Worm (Caenorhabditis elegans): Measurements from ENCODE around the gene srsx-37.
"Not testable (repeated sequence)": the region's sequence is repeated elsewhere in the genome, so short reads cannot be mapped to it uniquely, and the experiment has no call there.

srsx-37 gene

ce11 chrV:15223668-15224067, 35.3 kb downstream of the srsx-37 start, which contains the start of gene srw-24:
srw-24 (plus strand) TSS chrV:15223968.
- TF ChIP-seq skn-1 (tag; optimal IDR thresholded peaks at IDR 0.05) (no peak), swsn-7 (tag; optimal IDR thresholded peaks at IDR 0.05) (no peak), hlh-4 (tag; optimal IDR thresholded peaks at IDR 0.05) (no peak), unc-62 (GFP tag; optimal IDR thresholded peaks at IDR 0.05) (no peak), sptf-1 (tag; optimal IDR thresholded peaks at IDR 0.05) (no peak), hlh-17 (GFP tag; optimal IDR thresholded peaks at IDR 0.05; ENCODE audit: borderline replicate concordance) (no peak), ama-1 (optimal IDR thresholded peaks at IDR 0.05) (no peak), pax-3 (tag; optimal IDR thresholded peaks at IDR 0.05) (no peak), tbx-2 (tag; optimal IDR thresholded peaks at IDR 0.05) (no peak), blmp-1 (tag; optimal IDR thresholded peaks at IDR 0.05) (no peak), nhr-11 (tag; optimal IDR thresholded peaks at IDR 0.05) (no peak), snpc-4 (tag; optimal IDR thresholded peaks at IDR 0.05) (no peak), nhr-90 (tag; optimal IDR thresholded peaks at IDR 0.05; ENCODE audit: poor library complexity) (no peak), jun-1 (tag; optimal IDR thresholded peaks at IDR 0.05) (no peak)

- no peak for TF ChIP-seq efl-3 (GFP tag; optimal IDR thresholded peaks at IDR 0.05)
- no peak for TF ChIP-seq lir-3 (tag; optimal IDR thresholded peaks at IDR 0.05; ENCODE audit: poor library complexity)
- no peak for TF ChIP-seq lin-15B (tag; optimal IDR thresholded peaks at IDR 0.05)
- TF ChIP-seq alr-1 (tag; optimal IDR thresholded peaks at IDR 0.05; ENCODE audit: borderline replicate concordance): no peak
- no peak for TF ChIP-seq hlh-17 (GFP tag; optimal IDR thresholded peaks at IDR 0.05; ENCODE audit: borderline replicate concordance)
- no peak for TF ChIP-seq nhr-28 (tag; optimal IDR thresholded peaks at IDR 0.05)
- no peak for TF ChIP-seq dpl-1 (GFP tag; optimal IDR thresholded peaks at IDR 0.05)
- TF ChIP-seq nhr-90 (tag; optimal IDR thresholded peaks at IDR 0.05; ENCODE audit: poor library complexity): no peak
- no peak for TF ChIP-seq nhr-76 (tag; optimal IDR thresholded peaks at IDR 0.05)
These were observed 37.6 kb downstream of the srsx-37 start, which contains the start of gene irld-25 for ce11 chrV:15221330-15221729. irld-25 (plus strand) TSS chrV:15221630.

- TF ChIP-seq C34B4.2 (tag; optimal IDR thresholded peaks at IDR 0.05) (no peak), ztf-11 (tag; optimal IDR thresholded peaks at IDR 0.05) (no peak), fkh-8 (tag; optimal IDR thresholded peaks at IDR 0.05) (no peak), grh-1 (GFP tag; IDR thresholded peaks at IDR 0.05) (no peak), dpl-1 (GFP tag; optimal IDR thresholded peaks at IDR 0.05) (no peak), pag-3 (tag; optimal IDR thresholded peaks at IDR 0.05; ENCODE audit: borderline replicate concordance, insufficient read depth) (no peak), nhr-85 (tag) (no peak)
These were observed 42.2 kb downstream of the srsx-37 start, which contains the start of gene sri-25 for ce11 chrV:15216705-15217104. sri-25 (plus strand) TSS chrV:15217005.

DNA sequence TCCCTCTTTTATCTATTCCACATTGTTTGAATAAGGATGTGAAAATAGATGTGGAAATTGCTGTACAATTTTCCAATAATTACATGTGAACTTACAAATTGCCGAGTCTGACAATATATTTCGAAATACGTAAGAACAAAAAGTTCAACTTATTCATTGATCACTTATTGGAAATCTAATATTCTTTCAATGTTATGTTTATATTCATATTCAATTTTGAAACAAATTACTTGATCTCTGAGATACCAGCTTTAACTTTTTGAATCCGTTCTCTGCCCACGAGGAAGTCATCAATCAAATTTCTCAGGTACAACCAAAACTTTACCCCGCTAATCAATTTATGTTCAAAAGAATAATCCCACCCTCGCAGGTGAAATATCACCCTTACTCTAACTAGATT, 43.8 kb downstream of the srsx-37 start, which contains the start of gene sri-26:
Gene sri-26 (plus strand): TSS at position 301 of the 400 bp plus-strand sequence.
- not testable (repeated sequence) for TF ChIP-seq zag-1, nhr-11, hlh-4 (tag; optimal IDR thresholded peaks at IDR 0.05)

ce11 chrV:15211869-15212268, 47.1 kb downstream of the srsx-37 start, which contains the start of gene sri-24:
sri-24 (plus strand) TSS chrV:15212169.
- TF ChIP-seq elt-3, C04F5.9, dsc-1 (tag; optimal IDR thresholded peaks at IDR 0.05): not testable (repeated sequence)

- TF ChIP-seq ceh-88 (GFP tag; IDR thresholded peaks at IDR 0.05); mep-1 (tag; optimal IDR thresholded peaks at IDR 0.05); elt-2 (tag; optimal IDR thresholded peaks at IDR 0.05): not testable (repeated sequence)
These were observed 51.3 kb downstream of the srsx-37 start, which contains the start of gene C41G6.12 for ce11 chrV:15207681-15208080. C41G6.12 (minus strand) TSS chrV:15207781.

Measured in whole organism, L1 larva.